Fruit fly (Drosophila melanogaster) whole organism, adult: ENCODE measurements around the gene SsRbeta.

Experiments used
- CG11617 ChIP-seq: fragments of 200-800 bp; sonication (Bioruptor generic); optimal IDR thresholded peaks from 2 replicates; lab custom pipeline; 2017; ENCODE audit warnings: mild to moderate bottlenecking, missing biosample characterization, missing genetic modification reagents, missing genetic modification characterization
- CG12768 ChIP-seq: fragments of 200-800 bp; sonication (Bioruptor generic); optimal IDR thresholded peaks from 2 replicates; lab custom pipeline; 2017; ENCODE audit warnings: missing biosample characterization, missing genetic modification characterization, mild to moderate bottlenecking, moderate library complexity, missing genetic modification reagents
- CG14711 ChIP-seq: fragments of 200-800 bp; sonication (Bioruptor generic); optimal IDR thresholded peaks from 2 replicates; lab custom pipeline; 2018; ENCODE audit warnings: missing biosample characterization, mild to moderate bottlenecking, missing genetic modification characterization, moderate library complexity
- CG1620 ChIP-seq: fragments of 200-800 bp; sonication (Bioruptor generic); optimal IDR thresholded peaks from 2 replicates; lab custom pipeline; 2016; ENCODE audit warnings: missing biosample characterization, missing genetic modification characterization
- CG33017 ChIP-seq: fragments of 200-800 bp; sonication (Bioruptor generic); optimal IDR thresholded peaks from 2 replicates; lab custom pipeline; 2018; ENCODE audit warnings: missing biosample characterization, mild to moderate bottlenecking, missing genetic modification characterization, moderate library complexity
- CG5204 ChIP-seq: fragments of 200-800 bp; sonication (Bioruptor generic); optimal IDR thresholded peaks from 2 replicates; lab custom pipeline; 2016; ENCODE audit warnings: missing biosample characterization, missing genetic modification characterization
- CG7045 ChIP-seq: fragments of 200-800 bp; sonication (Bioruptor generic); optimal IDR thresholded peaks from 2 replicates; lab custom pipeline; 2017; ENCODE audit warnings: missing biosample characterization, mild to moderate bottlenecking, missing genetic modification characterization
- CG7101 ChIP-seq: fragments of 200-800 bp; sonication (Bioruptor generic); optimal IDR thresholded peaks from 2 replicates; lab custom pipeline; 2018; ENCODE audit warnings: missing biosample characterization, mild to moderate bottlenecking, missing genetic modification characterization, moderate library complexity
- Clk ChIP-seq: fragments of 200-800 bp; sonication (Bioruptor generic); optimal IDR thresholded peaks from 2 replicates; lab custom pipeline; 2017; ENCODE audit warnings: missing biosample characterization, missing genetic modification characterization
- Crg-1 ChIP-seq: fragments of 200-800 bp; sonication (Bioruptor generic); optimal IDR thresholded peaks from 2 replicates; lab custom pipeline; 2016; ENCODE audit warnings: missing biosample characterization, missing genetic modification characterization
- Hr96 ChIP-seq: fragments of 200-800 bp; sonication (Bioruptor generic); optimal IDR thresholded peaks from 2 replicates; lab custom pipeline; 2016; ENCODE audit warnings: missing biosample characterization, missing genetic modification characterization
- Mnt ChIP-seq: fragments of 200-800 bp; sonication (Bioruptor generic); optimal IDR thresholded peaks from 2 replicates; lab custom pipeline; 2016; ENCODE audit warnings: missing biosample characterization, mild to moderate bottlenecking, missing genetic modification characterization
- bab1 ChIP-seq: fragments of 200-800 bp; sonication (Bioruptor generic); optimal IDR thresholded peaks from 3 replicates; lab custom pipeline; 2019; ENCODE audit warnings: missing biosample characterization, mild to moderate bottlenecking, missing genetic modification characterization, moderate library complexity
- cic ChIP-seq: fragments of 200-800 bp; sonication (Bioruptor generic); optimal IDR thresholded peaks from 2 replicates; lab custom pipeline; 2017; ENCODE audit warnings: missing biosample characterization, mild to moderate bottlenecking, missing genetic modification characterization, moderate library complexity
- cnc ChIP-seq, 2 experiments: fragments of >200 bp; optimal IDR thresholded peaks; 2 replicates each; lab custom pipeline; 2017
- kay ChIP-seq: fragments of 200-800 bp; sonication (Bioruptor generic); peaks from one replicate; lab custom pipeline; 2016; ENCODE audit warnings: missing biosample characterization, missing genetic modification characterization, borderline replicate concordance
- ovo ChIP-seq: fragments of 200-800 bp; sonication (Bioruptor generic); optimal IDR thresholded peaks from 2 replicates; lab custom pipeline; 2016; ENCODE audit warnings: missing biosample characterization, missing genetic modification characterization
- pad ChIP-seq: fragments of 200-800 bp; sonication (Bioruptor generic); optimal IDR thresholded peaks from 3 replicates; lab custom pipeline; 2017; ENCODE audit warnings: missing biosample characterization, missing genetic modification characterization, mild to moderate bottlenecking, moderate library complexity, missing genetic modification reagents
- tj ChIP-seq: fragments of 200-800 bp; sonication (Bioruptor generic); optimal IDR thresholded peaks from 3 replicates; lab custom pipeline; 2017; ENCODE audit warnings: missing biosample characterization, mild to moderate bottlenecking, missing genetic modification characterization, moderate library complexity
- toe ChIP-seq: fragments of 200-800 bp; sonication (Bioruptor generic); optimal IDR thresholded peaks from 2 replicates; lab custom pipeline; 2016; ENCODE audit warnings: missing biosample characterization, missing genetic modification characterization

Gene SsRbeta

DNA sequence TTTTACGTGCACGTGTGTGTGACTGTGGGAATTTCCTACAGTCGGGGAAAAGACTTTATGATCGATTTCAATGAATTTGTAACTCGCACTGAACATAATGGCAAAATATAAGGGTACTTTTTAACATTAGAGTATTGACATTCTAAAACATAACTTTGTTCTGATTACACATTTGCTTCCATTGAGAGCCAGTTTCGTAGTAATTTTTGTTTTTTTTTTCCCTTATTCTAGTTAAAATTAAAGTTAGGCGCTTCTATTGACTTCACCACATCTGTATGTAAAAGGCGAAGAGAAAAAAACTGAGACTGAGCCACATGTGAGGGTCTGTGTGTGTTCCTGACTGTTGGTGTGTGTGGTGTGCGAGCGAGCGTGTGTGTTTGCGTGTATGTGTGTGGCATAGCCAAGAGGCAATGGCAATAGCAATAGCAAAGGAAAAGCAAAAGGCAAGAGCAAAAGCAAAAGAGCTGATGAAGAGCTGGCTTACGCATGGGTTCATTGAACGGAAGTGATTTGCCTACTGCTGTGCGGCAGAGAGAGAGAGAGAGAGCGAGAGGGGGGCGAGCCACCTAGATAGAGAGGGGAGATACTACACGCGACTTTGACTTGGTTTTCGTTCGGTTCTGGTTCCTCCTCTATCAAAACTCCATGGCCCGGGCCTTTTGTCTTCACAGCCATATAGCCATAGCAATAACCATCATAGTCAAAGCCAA lies 32.6 kb downstream of the SsRbeta start:
- TF ChIP-seq tj (GFP tag; lab: Kevin White, UChicago) (peak; percentile 3), Crg-1 (no peak), ovo (GFP tag; lab: Kevin White, UChicago) (no peak), pad (peak; percentile 9), Hr96 (GFP tag; lab: Kevin White, UChicago) (peak; percentile 44), CG12768 (GFP tag; lab: Kevin White, UChicago) (peak; percentile 59), CG7045 (GFP tag; lab: Kevin White, UChicago) (peak; percentile 57), CG33017 (tag; lab: Kevin White, UChicago) (peak; percentile 27), kay (no peak), CG7101 (no peak), toe (GFP tag; lab: Kevin White, UChicago) (no peak), CG1620 (GFP tag; lab: Kevin White, UChicago) (no peak), Mnt (GFP tag; lab: Kevin White, UChicago) (no peak), cnc (optimal IDR thresholded peaks at IDR 0.05; lab: Kevin White, UChicago) (no peak), Clk (no peak), cic (GFP tag; lab: Kevin White, UChicago) (no peak), bab1 (GFP tag; lab: Kevin White, UChicago) (no peak), CG11617 (GFP tag; lab: Kevin White, UChicago) (peak; percentile 11), CG5204 (GFP tag; lab: Kevin White, UChicago) (peak; percentile 28), CG14711 (tag; lab: Kevin White, UChicago) (peak; percentile 20)

dm6 chr3L:16164150-16165039 lies 35.0 kb downstream of the SsRbeta start, which contains the start of gene CG5151:
Gene CG5151 (minus strand): TSS chr3L:16164701.
- TF ChIP-seq CG14711 (tag; lab: Kevin White, UChicago) (peak; percentile 5), CG12768 (GFP tag; lab: Kevin White, UChicago) (peak; percentile 21), pad (no peak), tj (GFP tag; lab: Kevin White, UChicago) (peak; percentile 53), CG7045 (GFP tag; lab: Kevin White, UChicago) (peak; percentile 16), kay (peak; percentile 32), cnc (optimal IDR thresholded peaks at IDR 0.05; lab: Kevin White, UChicago) (no peak), CG5204 (GFP tag; lab: Kevin White, UChicago) (no peak), ovo (GFP tag; lab: Kevin White, UChicago) (no peak), Crg-1 (peak; percentile 2), Hr96 (GFP tag; lab: Kevin White, UChicago) (no peak), Clk (no peak), toe (GFP tag; lab: Kevin White, UChicago) (no peak), bab1 (GFP tag; lab: Kevin White, UChicago) (peak; percentile 24), CG1620 (GFP tag; lab: Kevin White, UChicago) (no peak), CG11617 (GFP tag; lab: Kevin White, UChicago) (peak; percentile 21), cic (GFP tag; lab: Kevin White, UChicago) (peak; percentile 68), CG7101 (peak; percentile 32), Mnt (GFP tag; lab: Kevin White, UChicago) (peak; percentile 48), CG33017 (tag; lab: Kevin White, UChicago) (peak; percentile 73)

DNA sequence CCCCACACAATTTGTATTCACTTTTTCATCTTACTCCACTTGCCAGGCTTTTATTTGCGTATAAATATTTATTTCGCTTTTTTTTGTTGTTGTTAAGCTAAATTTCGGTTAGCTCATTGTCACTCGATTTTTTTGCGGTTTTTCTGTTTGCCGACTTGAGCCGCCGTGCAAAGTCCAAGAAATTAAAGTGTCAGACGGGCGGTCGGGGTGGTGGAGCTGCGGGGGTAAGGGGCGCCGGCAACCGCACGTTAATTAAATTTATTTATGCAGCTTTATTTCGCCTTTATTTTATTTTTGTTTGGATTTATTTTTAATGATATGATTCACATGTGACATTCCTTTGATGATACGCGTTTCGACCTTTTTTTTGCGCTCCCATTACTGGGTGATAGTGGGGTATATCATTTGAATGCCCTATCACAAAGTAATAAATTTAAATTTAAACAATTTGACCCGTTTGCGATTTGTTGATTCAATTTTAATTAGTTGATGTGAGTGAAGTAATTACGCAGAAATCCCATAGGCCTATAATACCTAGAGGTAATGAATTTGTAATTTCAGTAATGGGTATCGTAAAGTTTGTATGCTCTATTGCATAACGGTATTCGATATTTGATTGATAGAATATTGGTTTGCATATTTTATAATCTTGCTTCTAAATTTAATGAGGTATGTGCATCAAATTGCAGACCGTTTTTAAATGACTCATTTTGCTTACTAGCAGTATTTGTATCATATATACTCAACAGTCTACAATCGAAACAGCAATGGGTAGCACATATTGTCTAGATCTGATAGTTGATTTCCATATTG lies 36.1 kb downstream of the SsRbeta start:
- TF ChIP-seq Hr96 (GFP tag; lab: Kevin White, UChicago) (no peak), ovo (GFP tag; lab: Kevin White, UChicago) (no peak), bab1 (GFP tag; lab: Kevin White, UChicago) (peak; percentile 8), Mnt (GFP tag; lab: Kevin White, UChicago) (no peak), cnc (optimal IDR thresholded peaks at IDR 0.05; lab: Kevin White, UChicago) (no peak), kay (peak; percentile 84), CG5204 (GFP tag; lab: Kevin White, UChicago) (no peak), CG14711 (tag; lab: Kevin White, UChicago) (peak; percentile 0), Crg-1 (no peak), CG7101 (no peak), toe (GFP tag; lab: Kevin White, UChicago) (no peak), tj (GFP tag; lab: Kevin White, UChicago) (peak; percentile 17), cic (GFP tag; lab: Kevin White, UChicago) (no peak), CG33017 (tag; lab: Kevin White, UChicago) (no peak), CG12768 (GFP tag; lab: Kevin White, UChicago) (peak; percentile 27), CG11617 (GFP tag; lab: Kevin White, UChicago) (no peak), Clk (no peak), CG7045 (GFP tag; lab: Kevin White, UChicago) (no peak), CG1620 (GFP tag; lab: Kevin White, UChicago) (no peak), pad (no peak)
